Fruit fly (Drosophila melanogaster) whole organism, embryonic: Measurements from ENCODE around the gene Jhbp14.

ENCODE experiments used
- Awh ChIP-seq: fragments of 200-800 bp; sonication (Bioruptor generic); IDR thresholded peaks from 2 replicates; pipeline ENCODE4, ENCODE4 v1.3.6; 2022; ENCODE audit warnings: missing biosample characterization, missing genetic modification characterization
- CG1024 ChIP-seq: fragments of 200-800 bp; sonication (Bioruptor generic); IDR thresholded peaks from 2 replicates; pipeline ENCODE4 v1.3.6; 2022; ENCODE audit warnings: missing biosample characterization, missing genetic modification characterization
- CG11093 ChIP-seq: fragments of 200-800 bp; sonication (Bioruptor generic); IDR thresholded peaks from 3 replicates; pipeline ENCODE4 v1.3.6; 2022; ENCODE audit warnings: missing biosample characterization, missing genetic modification characterization
- CG11247 ChIP-seq: fragments of 200-800 bp; sonication (Bioruptor generic); IDR thresholded peaks from 2 replicates; pipeline ENCODE4 v1.3.6; 2022; ENCODE audit warnings: missing biosample characterization, missing genetic modification characterization
- CG12659 ChIP-seq: fragments of 200-800 bp; sonication (Bioruptor generic); optimal IDR thresholded peaks from 3 replicates; lab custom pipeline; 2017; ENCODE audit warnings: mild to moderate bottlenecking, missing biosample characterization, missing genetic modification reagents, missing genetic modification characterization
- CG13424 ChIP-seq: fragments of 200-800 bp; sonication (Bioruptor generic); optimal IDR thresholded peaks from 2 replicates; lab custom pipeline; 2019; ENCODE audit warnings: missing biosample characterization, mild to moderate bottlenecking, missing genetic modification characterization, moderate library complexity
- CG13624 ChIP-seq: fragments of 200-800 bp; sonication (Bioruptor generic); optimal IDR thresholded peaks from 2 replicates; lab custom pipeline; 2016; ENCODE audit warnings: missing biosample characterization, missing genetic modification characterization
- CG13775 ChIP-seq: fragments of 200-800 bp; sonication (Bioruptor generic); optimal IDR thresholded peaks from 3 replicates; lab custom pipeline; 2017; ENCODE audit warnings: missing biosample characterization, mild to moderate bottlenecking, missing genetic modification characterization
- CG14050 ChIP-seq: fragments of 200-800 bp; sonication (Bioruptor generic); IDR thresholded peaks from 3 replicates; pipeline ENCODE4 v1.3.6; 2022; ENCODE audit warnings: missing biosample characterization, missing genetic modification characterization
- CG14710 ChIP-seq: fragments of 200-800 bp; sonication (Bioruptor generic); optimal IDR thresholded peaks from 3 replicates; lab custom pipeline; 2019; ENCODE audit warnings: missing biosample characterization, mild to moderate bottlenecking, missing genetic modification characterization, moderate library complexity
- CG15479 ChIP-seq: fragments of 200-800 bp; sonication (Bioruptor generic); optimal IDR thresholded peaks from 3 replicates; lab custom pipeline; 2019; ENCODE audit warnings: missing biosample characterization, mild to moderate bottlenecking, missing genetic modification characterization, moderate library complexity
- CG1603 ChIP-seq: fragments of 200-800 bp; sonication (Bioruptor generic); optimal IDR thresholded peaks from 2 replicates; lab custom pipeline; 2019; ENCODE audit warnings: missing biosample characterization, mild to moderate bottlenecking, missing genetic modification characterization, moderate library complexity
- CG16779 ChIP-seq: fragments of 200-800 bp; sonication (Bioruptor generic); IDR thresholded peaks from 2 replicates; pipeline ENCODE4 v1.3.6; 2022; ENCODE audit warnings: missing biosample characterization, missing genetic modification characterization
- CG16815 ChIP-seq: fragments of 200-800 bp; sonication (Bioruptor generic); optimal IDR thresholded peaks from 3 replicates; lab custom pipeline; 2017; ENCODE audit warnings: missing biosample characterization, mild to moderate bottlenecking, missing genetic modification characterization
- CG17361 ChIP-seq: fragments of 200-800 bp; sonication (Bioruptor generic); IDR thresholded peaks from 3 replicates; pipeline ENCODE4 v1.3.6; 2022; ENCODE audit warnings: missing biosample characterization, missing genetic modification characterization
- CG17829 ChIP-seq: fragments of 200-800 bp; optimal IDR thresholded peaks from 2 replicates; lab custom pipeline; 2019; ENCODE audit warnings: missing biosample characterization, mild to moderate bottlenecking, missing genetic modification characterization, moderate library complexity
- CG18476 ChIP-seq: fragments of 200-800 bp; sonication (Bioruptor generic); optimal IDR thresholded peaks from 2 replicates; lab custom pipeline; 2016; ENCODE audit warnings: missing biosample characterization, mild to moderate bottlenecking, missing genetic modification characterization
- CG3407 ChIP-seq: fragments of 200-800 bp; sonication (Bioruptor generic); optimal IDR thresholded peaks from 2 replicates; lab custom pipeline; 2018; ENCODE audit warnings: missing biosample characterization, mild to moderate bottlenecking, missing genetic modification characterization
- CG5245 ChIP-seq: fragments of 200-800 bp; sonication (Bioruptor generic); optimal IDR thresholded peaks from 3 replicates; lab custom pipeline; 2016; ENCODE audit warnings: missing biosample characterization, missing genetic modification characterization
- CG5953 ChIP-seq: fragments of 200-800 bp; sonication (Bioruptor generic); IDR thresholded peaks from 2 replicates; pipeline ENCODE4 v1.3.6; 2022; ENCODE audit warnings: missing biosample characterization, missing genetic modification characterization
- CG7963 ChIP-seq: fragments of 200-800 bp; sonication (Bioruptor generic); IDR thresholded peaks from 3 replicates; pipeline ENCODE4 v1.3.6; 2022; ENCODE audit warnings: missing biosample characterization, missing genetic modification characterization; ENCODE audit not compliant: partially characterized antibody
- CG8290 ChIP-seq, 3 experiments: fragments of 200-800 bp; sonication (Bioruptor generic); optimal IDR thresholded peaks; 2 replicates each; lab custom pipeline; 2016 to 2019; ENCODE audit warnings: missing biosample characterization in 3 of 3, missing genetic modification characterization in 3 of 3, mild to moderate bottlenecking in 2 of 3, moderate library complexity in 1 of 3
- CG8765 ChIP-seq: fragments of 200-800 bp; sonication (Bioruptor generic); IDR thresholded peaks from 2 replicates; pipeline ENCODE4 v1.3.6; 2022; ENCODE audit warnings: missing biosample characterization, missing genetic modification characterization
- Dek ChIP-seq: fragments of 200-800 bp; sonication (Bioruptor generic); optimal IDR thresholded peaks from 3 replicates; lab custom pipeline; 2019; ENCODE audit warnings: missing biosample characterization, mild to moderate bottlenecking, missing genetic modification characterization, moderate library complexity
- Dp ChIP-seq: fragments of 200-800 bp; sonication (Bioruptor generic); optimal IDR thresholded peaks from 2 replicates; lab custom pipeline; 2018; ENCODE audit warnings: missing biosample characterization, mild to moderate bottlenecking, missing genetic modification characterization, moderate library complexity
- Ets65A ChIP-seq: fragments of 200-800 bp; sonication (Bioruptor generic); peaks from one replicate; lab custom pipeline; 2016; ENCODE audit warnings: missing biosample characterization, missing genetic modification characterization
- Gug ChIP-seq: fragments of 200-800 bp; sonication (Bioruptor generic); IDR thresholded peaks from 4 replicates; pipeline ENCODE4 v1.3.6; 2022; ENCODE audit warnings: missing biosample characterization, missing genetic modification characterization
- HHEX ChIP-seq: fragments of 200-800 bp; sonication (Bioruptor generic); optimal IDR thresholded peaks from 3 replicates; lab custom pipeline; 2017; ENCODE audit warnings: missing biosample characterization, mild to moderate bottlenecking, missing genetic modification characterization, missing genetic modification reagents
- HLH4C ChIP-seq: fragments of 200-800 bp; sonication (Bioruptor generic); IDR thresholded peaks from 3 replicates; pipeline ENCODE4 v1.3.6; 2022; ENCODE audit warnings: missing biosample characterization, missing genetic modification characterization; ENCODE audit not compliant: partially characterized antibody
- Hmx ChIP-seq: fragments of 200-800 bp; sonication (Bioruptor generic); optimal IDR thresholded peaks from 2 replicates; lab custom pipeline; 2016; ENCODE audit warnings: missing biosample characterization, missing genetic modification characterization
- Lpt ChIP-seq: fragments of >200 bp; optimal IDR thresholded peaks from 2 replicates; lab custom pipeline; 2018; ENCODE audit warnings: missing biosample characterization, missing genetic modification characterization
- Rfx ChIP-seq: fragments of 200-800 bp; sonication (Bioruptor generic); IDR thresholded peaks from 2 replicates; pipeline ENCODE4 v1.3.6; 2022; ENCODE audit warnings: missing biosample characterization, missing genetic modification characterization
- Xbp1 ChIP-seq: fragments of 200-800 bp; sonication (Bioruptor generic); optimal IDR thresholded peaks from 3 replicates; lab custom pipeline; 2016; ENCODE audit warnings: missing biosample characterization, mild to moderate bottlenecking, missing genetic modification characterization
- bbx ChIP-seq: fragments of 200-800 bp; sonication (Bioruptor generic); IDR thresholded peaks from 2 replicates; pipeline ENCODE4 v1.3.6; 2022; ENCODE audit warnings: missing biosample characterization, missing genetic modification characterization; ENCODE audit not compliant: partially characterized antibody
- ci ChIP-seq: fragments of 200-800 bp; sonication (Bioruptor generic); IDR thresholded peaks from 3 replicates; pipeline ENCODE4 v1.3.6; 2022; ENCODE audit warnings: missing biosample characterization, missing genetic modification characterization
- dysf ChIP-seq: fragments of 200-800 bp; sonication (Bioruptor generic); IDR thresholded peaks from 3 replicates; pipeline ENCODE4 v1.3.6; 2022; ENCODE audit warnings: missing biosample characterization, missing genetic modification characterization
- ewg ChIP-seq: fragments of 200-800 bp; sonication (Bioruptor generic); optimal IDR thresholded peaks from 3 replicates; lab custom pipeline; 2017; ENCODE audit warnings: mild to moderate bottlenecking, missing biosample characterization, missing genetic modification reagents, missing genetic modification characterization
- exex ChIP-seq: fragments of 200-800 bp; sonication (Bioruptor generic); optimal IDR thresholded peaks from 4 replicates; lab custom pipeline; 2018; ENCODE audit warnings: missing biosample characterization, mild to moderate bottlenecking, missing genetic modification characterization, moderate library complexity
- fd96Cb ChIP-seq: fragments of 200-800 bp; sonication (Bioruptor generic); optimal IDR thresholded peaks from 2 replicates; lab custom pipeline; 2018; ENCODE audit warnings: missing biosample characterization, mild to moderate bottlenecking, missing genetic modification characterization, moderate library complexity
- gfzf ChIP-seq: fragments of 200-800 bp; sonication (Bioruptor generic); optimal IDR thresholded peaks from 2 replicates; lab custom pipeline; 2016; ENCODE audit warnings: missing biosample characterization, mild to moderate bottlenecking, missing genetic modification characterization, moderate library complexity
- inv ChIP-seq: fragments of 200-800 bp; sonication (Bioruptor generic); IDR thresholded peaks from 2 replicates; pipeline ENCODE4 v1.3.6; 2022; ENCODE audit warnings: missing biosample characterization, missing genetic modification characterization; ENCODE audit not compliant: partially characterized antibody
- luna ChIP-seq: fragments of 200-800 bp; sonication (Bioruptor generic); optimal IDR thresholded peaks from 2 replicates; lab custom pipeline; 2016; ENCODE audit warnings: missing biosample characterization, missing genetic modification characterization
- pum ChIP-seq: fragments of 200-800 bp; sonication (Bioruptor generic); optimal IDR thresholded peaks from 2 replicates; lab custom pipeline; 2016; ENCODE audit warnings: missing biosample characterization, missing genetic modification characterization
- run ChIP-seq: fragments of 200-800 bp; sonication (Bioruptor generic); optimal IDR thresholded peaks from 3 replicates; lab custom pipeline; 2018; ENCODE audit warnings: missing biosample characterization, mild to moderate bottlenecking, missing genetic modification characterization
- sna ChIP-seq: fragments of 200-800 bp; sonication (Bioruptor generic); IDR thresholded peaks from 2 replicates; pipeline ENCODE4 v1.3.6; 2022; ENCODE audit warnings: missing biosample characterization, missing genetic modification characterization; ENCODE audit not compliant: partially characterized antibody
- twi ChIP-seq: fragments of 200-800 bp; optimal IDR thresholded peaks from 2 replicates; lab custom pipeline; 2019; ENCODE audit warnings: missing biosample characterization, mild to moderate bottlenecking, missing genetic modification characterization, moderate library complexity
- wdn ChIP-seq: fragments of 200-800 bp; sonication (Bioruptor generic); IDR thresholded peaks from 2 replicates; pipeline ENCODE4 v1.3.6; 2022; ENCODE audit warnings: missing biosample characterization, missing genetic modification characterization
- wek ChIP-seq: fragments of 200-800 bp; sonication (Bioruptor generic); optimal IDR thresholded peaks from 3 replicates; lab custom pipeline; 2018; ENCODE audit warnings: missing biosample characterization, mild to moderate bottlenecking, missing genetic modification characterization, moderate library complexity
- zfh1 ChIP-seq: fragments of 200-800 bp; sonication (Bioruptor generic); IDR thresholded peaks from 3 replicates; pipeline ENCODE4 v1.3.6; 2022; ENCODE audit warnings: missing biosample characterization, missing genetic modification characterization

Gene Jhbp14

DNA sequence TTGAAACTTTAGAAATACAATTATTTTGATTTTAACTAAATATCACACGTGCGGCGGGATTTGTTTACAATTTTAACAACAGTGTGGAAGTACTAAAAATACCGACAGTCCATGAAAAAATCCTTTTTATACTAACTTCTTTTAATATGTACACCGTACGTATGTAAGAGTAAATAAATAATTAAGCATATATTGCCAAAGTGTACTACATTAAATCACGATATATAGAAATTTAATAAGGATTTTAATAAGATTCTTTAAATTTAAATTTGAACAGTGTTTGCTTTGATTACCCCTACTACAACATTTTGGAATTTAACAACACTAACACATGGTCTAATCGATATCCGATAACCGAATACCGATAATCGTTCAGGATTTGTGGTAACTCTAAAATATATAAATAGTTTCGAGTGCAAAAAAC lies 14.1 kb upstream of the Jhbp14 start, which contains the start of the genes Ski6 and CG16812 (continued):
- TF ChIP-seq CG5953 (no peak), inv (GFP tag; lab: Robert Waterston, UW) (no peak), CG16815 (GFP tag; lab: Kevin White, UChicago) (peak; percentile 60), CG1024 (GFP tag; lab: Robert Waterston, UW) (peak; percentile 22; the same call in 1 of the 2 replicates), fd96Cb (tag; lab: Kevin White, UChicago) (peak; percentile 61), CG13775 (GFP tag; lab: Kevin White, UChicago) (peak; percentile 65), CG8765 (no peak), CG1603 (tag; lab: Kevin White, UChicago) (peak; percentile 44), ewg (GFP tag; lab: Kevin White, UChicago) (peak; percentile 13), run (peak; percentile 45), Dek (tag; lab: Kevin White, UChicago) (peak; percentile 70), exex (no peak), CG14050 (GFP tag; lab: Robert Waterston, UW) (peak; percentile 42; the same call in 2 of the 3 replicates), CG15479 (GFP tag; lab: Kevin White, UChicago) (no peak), Awh (GFP tag; lab: Robert Waterston, UW) (peak; percentile 71), CG5245 (peak; percentile 25), wek (GFP tag; lab: Kevin White, UChicago) (peak; percentile 93), CG18476 (peak; percentile 20), Ets65A (GFP tag; lab: Kevin White, UChicago) (peak; percentile 79), Rfx (GFP tag; lab: Robert Waterston, UW) (peak; percentile 73), luna (GFP tag; lab: Kevin White, UChicago) (no peak), Xbp1 (peak; percentile 74), CG14710 (tag; lab: Kevin White, UChicago) (peak; percentile 88), CG17361 (peak; percentile 84), ci (GFP tag; lab: Robert Waterston, UW) (0 out of 3 replicates have a peak, but pooled peaks have one; percentile 20), CG13624 (peak; percentile 31), twi (tag; lab: Kevin White, UChicago) (peak; percentile 65), CG11247 (peak; percentile 52; the same call in 1 of the 2 replicates), HLH4C (GFP tag; lab: Robert Waterston, UW) (peak; percentile 42; the same call in 1 of the 3 replicates), Hmx (GFP tag; lab: Kevin White, UChicago) (peak; percentile 35), CG7963 (GFP tag; lab: Robert Waterston, UW) (0 out of 3 replicates have a peak, but pooled peaks have one; percentile 18), zfh1 (GFP tag; lab: Robert Waterston, UW) (peak; percentile 71; the same call in 2 of the 3 replicates), gfzf (GFP tag; lab: Kevin White, UChicago) (peak; percentile 58), CG12659 (GFP tag; lab: Kevin White, UChicago) (peak; percentile 82), CG16779 (GFP tag; lab: Robert Waterston, UW) (peak; percentile 23; the same call in 1 of the 2 replicates), Lpt (GFP tag; lab: Kevin White, UChicago) (no peak), dysf (peak; percentile 60; the same call in 2 of the 3 replicates), CG8290 (GFP tag; optimal IDR thresholded peaks at IDR 0.05; lab: Kevin White, UChicago) (peak; percentile 37), CG8290 (tag; optimal IDR thresholded peaks at IDR 0.05; lab: Kevin White, UChicago) (no peak), bbx (GFP tag; lab: Robert Waterston, UW) (no peak), CG13424 (peak; percentile 85), CG3407 (GFP tag; lab: Kevin White, UChicago) (peak; percentile 34), wdn (GFP tag; lab: Robert Waterston, UW) (peak; percentile 41; the same call in 1 of the 2 replicates), Gug (GFP tag; lab: Robert Waterston, UW) (no peak), pum (peak; percentile 33), HHEX (peak; percentile 28), CG17829 (tag; lab: Kevin White, UChicago) (peak; percentile 87), Dp (peak; percentile 57), CG11093 (no peak), sna (GFP tag; lab: Robert Waterston, UW) (0 out of 2 replicates have a peak, but pooled peaks have one; percentile 21)
